Fruit fly (Drosophila melanogaster) whole organism, pupa: ENCODE results near the gene dyw.

Source experiments
- CG12605 ChIP-seq: fragments of 200-800 bp; sonication (Bioruptor generic); IDR thresholded peaks from 2 replicates; pipeline ENCODE4 v1.3.6; 2022; ENCODE audit warnings: missing biosample characterization, missing genetic modification characterization
- CG14655 ChIP-seq: fragments of 200-800 bp; sonication (Bioruptor generic); optimal IDR thresholded peaks from 3 replicates; lab custom pipeline; 2017; ENCODE audit warnings: mild to moderate bottlenecking, missing biosample characterization, missing genetic modification reagents, missing genetic modification characterization
- CG15710 ChIP-seq: fragments of 200-800 bp; sonication (Bioruptor generic); optimal IDR thresholded peaks from 2 replicates; lab custom pipeline; 2018; ENCODE audit warnings: missing biosample characterization, mild to moderate bottlenecking, missing genetic modification characterization, moderate library complexity
- CG32121 ChIP-seq: fragments of 200-800 bp; sonication (Bioruptor generic); IDR thresholded peaks from 2 replicates; pipeline ENCODE4 v1.3.6; 2022; ENCODE audit warnings: missing biosample characterization, missing genetic modification characterization
- CG34367 ChIP-seq: fragments of 200-800 bp; sonication (Bioruptor generic); optimal IDR thresholded peaks from 2 replicates; lab custom pipeline; 2018; ENCODE audit warnings: missing biosample characterization, mild to moderate bottlenecking, missing genetic modification characterization
- CG4496 ChIP-seq: fragments of 200-800 bp; sonication (Bioruptor generic); IDR thresholded peaks from 3 replicates; pipeline ENCODE4 v1.3.6; 2022; ENCODE audit warnings: missing biosample characterization, missing genetic modification characterization
- CG8159 ChIP-seq: fragments of 200-800 bp; sonication (Bioruptor generic); optimal IDR thresholded peaks from 3 replicates; lab custom pipeline; 2018; ENCODE audit warnings: missing biosample characterization, mild to moderate bottlenecking, missing genetic modification characterization, moderate library complexity
- EcR ChIP-seq: fragments of 200-800 bp; sonication (Bioruptor generic); optimal IDR thresholded peaks from 3 replicates; lab custom pipeline; 2019; ENCODE audit warnings: missing biosample characterization, missing genetic modification characterization, mild to moderate bottlenecking, moderate library complexity, missing genetic modification reagents
- Ets98B ChIP-seq: fragments of 200-800 bp; sonication (Bioruptor generic); IDR thresholded peaks from 2 replicates; pipeline ENCODE4 v1.3.6; 2022; ENCODE audit warnings: missing biosample characterization, missing genetic modification characterization
- Pif1A ChIP-seq: fragments of 200-800 bp; sonication (Bioruptor generic); optimal IDR thresholded peaks from 3 replicates; lab custom pipeline; 2016; ENCODE audit warnings: missing biosample characterization, missing genetic modification characterization
- Pif1B ChIP-seq: fragments of 200-800 bp; sonication (Bioruptor generic); optimal IDR thresholded peaks from 3 replicates; lab custom pipeline; 2016; ENCODE audit warnings: missing biosample characterization, missing genetic modification characterization
- Snoo ChIP-seq: fragments of 200-800 bp; sonication (Bioruptor generic); optimal IDR thresholded peaks from 3 replicates; lab custom pipeline; 2017; ENCODE audit warnings: missing biosample characterization, mild to moderate bottlenecking, missing genetic modification characterization, inconsistent platforms
- rn ChIP-seq: fragments of 200-800 bp; sonication (Bioruptor generic); IDR thresholded peaks from 2 replicates; pipeline ENCODE4 v1.3.6; 2022; ENCODE audit warnings: missing biosample characterization, missing genetic modification characterization

DNA sequence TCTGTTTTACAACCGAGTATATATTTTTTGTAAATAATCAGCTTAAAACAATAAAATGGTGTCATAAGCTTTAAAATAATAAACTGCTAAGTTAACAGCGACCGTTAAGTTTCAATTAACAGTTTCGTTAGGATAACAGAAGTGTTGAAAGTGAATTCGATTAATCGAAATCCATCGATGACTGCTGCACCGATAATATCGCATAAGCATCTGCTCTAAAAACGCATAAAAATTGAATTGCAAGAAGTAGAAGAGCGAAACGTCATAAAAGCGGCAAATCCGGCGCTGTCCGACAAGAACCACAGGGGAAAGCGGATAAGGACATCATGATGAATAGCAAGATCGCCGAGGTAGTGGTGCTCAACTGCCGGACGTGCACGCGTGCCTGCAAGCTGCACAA lies 33.8 kb upstream of the dyw start, which contains the start of gene dwg:
- TF ChIP-seq CG4496 (GFP tag; lab: Robert Waterston, UW) (no peak), CG14655 (no peak), EcR (GFP tag; lab: Kevin White, UChicago) (no peak), CG34367 (tag; lab: Kevin White, UChicago) (no peak), Pif1B (GFP tag; lab: Kevin White, UChicago) (no peak), CG12605 (GFP tag; lab: Robert Waterston, UW) (no peak), Pif1A (GFP tag; lab: Kevin White, UChicago) (no peak), rn (no peak), CG8159 (tag; lab: Kevin White, UChicago) (no peak), Snoo (tag; lab: Kevin White, UChicago) (no peak), CG15710 (tag; lab: Kevin White, UChicago) (no peak), Ets98B (GFP tag; lab: Robert Waterston, UW) (no peak), CG32121 (GFP tag; lab: Robert Waterston, UW) (no peak)
